Fruit fly (Drosophila melanogaster): Measurements from ENCODE around the gene CG4577.

The CG4577 gene

dm6 chr2L:1144371-1145360, 10.2 kb downstream of the CG4577 start (continued):
- TF ChIP-seq fkh (GFP tag; optimal IDR thresholded peaks at IDR 0.05) (no peak), acj6 (GFP tag; optimal IDR thresholded peaks at IDR 0.05) (peak; percentile 79), net (GFP tag; optimal IDR thresholded peaks at IDR 0.05) (peak; percentile 55), CG6808 (GFP tag; optimal IDR thresholded peaks at IDR 0.05) (no peak), achi (GFP tag; optimal IDR thresholded peaks at IDR 0.05) (peak; percentile 74), dac (GFP tag; optimal IDR thresholded peaks at IDR 0.05) (no peak), CG7368 (GFP tag; optimal IDR thresholded peaks at IDR 0.05) (peak; percentile 60), CG9139 (GFP tag; optimal IDR thresholded peaks at IDR 0.05) (no peak), spab (GFP tag; optimal IDR thresholded peaks at IDR 0.05) (peak; percentile 45), CG10669 (GFP tag; optimal IDR thresholded peaks at IDR 0.05) (peak; percentile 65), CG6276 (GFP tag; optimal IDR thresholded peaks at IDR 0.05) (no peak), Hr39 (GFP tag; optimal IDR thresholded peaks at IDR 0.05) (peak; percentile 94), Eip75B (GFP tag; optimal IDR thresholded peaks at IDR 0.05) (peak; percentile 81), vri (GFP tag; optimal IDR thresholded peaks at IDR 0.05) (peak; percentile 99)

- TF ChIP-seq eg (GFP tag; IDR thresholded peaks at IDR 0.05) (no peak), fkh (GFP tag; optimal IDR thresholded peaks at IDR 0.05) (no peak), CG9139 (GFP tag; optimal IDR thresholded peaks at IDR 0.05) (no peak), Ets21C (GFP tag; optimal IDR thresholded peaks at IDR 0.05) (no peak), CG1621 (tag; optimal IDR thresholded peaks at IDR 0.05) (peak; percentile 95)
These were observed 13.2 kb downstream of the CG4577 start for dm6 chr2L:1147656-1148055.

- TF ChIP-seq CG6276 (GFP tag; optimal IDR thresholded peaks at IDR 0.05) (no peak), CG6163 (GFP tag; IDR thresholded peaks at IDR 0.05) (peak; percentile 78), CG31627 (GFP tag; optimal IDR thresholded peaks at IDR 0.05) (peak; percentile 48), Met (GFP tag; optimal IDR thresholded peaks at IDR 0.05) (no peak), CG6854 (GFP tag; optimal IDR thresholded peaks at IDR 0.05) (no peak), Sox15 (GFP tag; optimal IDR thresholded peaks at IDR 0.05) (no peak), Ets21C (GFP tag; optimal IDR thresholded peaks at IDR 0.05) (no peak), fkh (GFP tag; optimal IDR thresholded peaks at IDR 0.05) (no peak), CG3919 (GFP tag; optimal IDR thresholded peaks at IDR 0.05) (no peak), acj6 (GFP tag; optimal IDR thresholded peaks at IDR 0.05) (no peak), lz (GFP tag; optimal IDR thresholded peaks at IDR 0.05) (peak; percentile 42), esn (GFP tag; optimal IDR thresholded peaks at IDR 0.05) (peak; percentile 70), CG3032 (tag; optimal IDR thresholded peaks at IDR 0.05) (peak; percentile 31), eg (GFP tag; IDR thresholded peaks at IDR 0.05) (peak; percentile 58; the same call in 2 of the 3 replicates)
These were observed 16.1 kb downstream of the CG4577 start, which contains the start of the genes Tfb4 and Vps29 for dm6 chr2L:1150554-1150953. TSS of gene Tfb4 (minus strand) at chr2L:1150677. TSS of gene Vps29 (plus strand) at chr2L:1150766.

- no peak for TF ChIP-seq pdm3 (GFP tag; optimal IDR thresholded peaks at IDR 0.05)
These were observed 18.2 kb downstream of the CG4577 start for dm6 chr2L:1152693-1153092.

dm6 chr2L:1156592-1157249, 22.2 kb downstream of the CG4577 start:
- TF ChIP-seq CG15336 (GFP tag; IDR thresholded peaks at IDR 0.05): no peak
- peak; percentile 60 for TF ChIP-seq Eip78C (GFP tag)
- peak; percentile 59 for TF ChIP-seq dac (GFP tag; optimal IDR thresholded peaks at IDR 0.05)
- peak in 1 of 2 experiments; percentile 24 for TF ChIP-seq salr (GFP tag; optimal IDR thresholded peaks at IDR 0.05)
- TF ChIP-seq CG11902 (GFP tag; optimal IDR thresholded peaks at IDR 0.05): no peak
- peak; percentile 77 for TF ChIP-seq CG8119 (GFP tag; IDR thresholded peaks at IDR 0.05)
- no peak for TF ChIP-seq Ets96B (tag; optimal IDR thresholded peaks at IDR 0.05)
- no peak for TF ChIP-seq achi (GFP tag; optimal IDR thresholded peaks at IDR 0.05)
- TF ChIP-seq CG32006 (GFP tag; optimal IDR thresholded peaks at IDR 0.05): peak; percentile 77
